Worm (Caenorhabditis elegans) whole organism, young adult: ENCODE data around the gene F28C6.5.

Experiments used
- B0019.2 ChIP-seq: fragments of 200-800 bp; sonication (Bioruptor generic); conservative IDR thresholded peaks from 2 replicates; pipeline ENCODE4 v1.3.6; 2022; ENCODE audit warnings: missing genetic modification reagents, missing genetic modification characterization, missing compliant biosample characterization
- B0261.1 ChIP-seq: sonication (generic microtip); optimal IDR thresholded peaks from 2 replicates; lab custom pipeline; 2016; ENCODE audit warnings: mild to moderate bottlenecking, missing genetic modification characterization, moderate library complexity, missing compliant biosample characterization
- C17E4.6 ChIP-seq: fragments of 200-800 bp; sonication (Bioruptor generic); IDR thresholded peaks from 2 replicates; pipeline ENCODE4 v1.3.6; 2022; ENCODE audit warnings: missing genetic modification reagents, missing genetic modification characterization, missing compliant biosample characterization
- D2030.7 ChIP-seq: fragments of 200-800 bp; sonication (Bioruptor generic); IDR thresholded peaks from 2 replicates; pipeline ENCODE4 v1.3.6; 2022; ENCODE audit warnings: missing genetic modification reagents, missing genetic modification characterization, missing compliant biosample characterization
- F22D6.2 ChIP-seq: sonication (generic microtip); optimal IDR thresholded peaks from 2 replicates; lab custom pipeline; 2016; ENCODE audit warnings: mild to moderate bottlenecking, missing genetic modification characterization, missing compliant biosample characterization
- F23B12.7 ChIP-seq: sonication (generic microtip); optimal IDR thresholded peaks from 2 replicates; lab custom pipeline; 2017; ENCODE audit warnings: missing genetic modification characterization, mild to moderate bottlenecking, missing compliant biosample characterization, antibody characterized with exemption, moderate library complexity; ENCODE audit not compliant: insufficient read depth
- F39B2.1 ChIP-seq: fragments of 200-800 bp; sonication (Bioruptor generic); IDR thresholded peaks from 2 replicates; pipeline ENCODE4 v1.3.6; 2022; ENCODE audit warnings: missing genetic modification reagents, missing genetic modification characterization, missing compliant biosample characterization
- F52B5.7 ChIP-seq: sonication (generic microtip); optimal IDR thresholded peaks from 2 replicates; lab custom pipeline; 2016; ENCODE audit warnings: mild to moderate bottlenecking, missing genetic modification characterization, missing compliant biosample characterization
- F57C9.4 ChIP-seq: sonication (generic microtip); optimal IDR thresholded peaks from 2 replicates; lab custom pipeline; 2017; ENCODE audit warnings: mild to moderate bottlenecking, missing genetic modification characterization, missing compliant biosample characterization
- K11D2.4 ChIP-seq: fragments of 200-800 bp; sonication (Bioruptor generic); IDR thresholded peaks from 2 replicates; pipeline ENCODE4 v1.3.6; 2022; ENCODE audit warnings: missing genetic modification reagents, missing genetic modification characterization, missing compliant biosample characterization
- T26A5.8 ChIP-seq: sonication (generic microtip); optimal IDR thresholded peaks from 2 replicates; lab custom pipeline; 2016; ENCODE audit warnings: missing genetic modification characterization, missing compliant biosample characterization
- akir-1 ChIP-seq: fragments of 200-800 bp; sonication (Bioruptor generic); optimal IDR thresholded peaks from 2 replicates; lab custom pipeline; 2018; ENCODE audit warnings: mild to moderate bottlenecking, missing genetic modification characterization, moderate library complexity, missing compliant biosample characterization
- ama-1 ChIP-seq, 3 experiments: fragments of 150-350 bp in 1 of 3; sonication (generic microtip) in 2 of 3; optimal IDR thresholded peaks; 2 replicates each; lab custom pipeline; 2014 to 2018; ENCODE audit warnings: missing biosample characterization in 2 of 3, missing genetic modification characterization in 2 of 3, missing genetic modification reagents in 2 of 3
- aptf-3 ChIP-seq: fragments of 200-800 bp; sonication (Bioruptor generic); IDR thresholded peaks from 2 replicates; pipeline ENCODE4 v1.3.6; 2022; ENCODE audit warnings: missing genetic modification characterization, missing compliant biosample characterization
- atf-7 ChIP-seq: sonication (generic microtip); optimal IDR thresholded peaks from 2 replicates; lab custom pipeline; 2017; ENCODE audit warnings: mild to moderate bottlenecking, missing genetic modification characterization, missing compliant biosample characterization
- attf-3 ChIP-seq: fragments of 200-800 bp; sonication (Bioruptor generic); conservative IDR thresholded peaks from 2 replicates; pipeline ENCODE4 v1.3.6; 2022; ENCODE audit warnings: missing genetic modification reagents, missing genetic modification characterization, missing compliant biosample characterization
- attf-6 ChIP-seq: fragments of 200-800 bp; sonication (Bioruptor generic); IDR thresholded peaks from 2 replicates; pipeline ENCODE4 v1.3.6; 2022; ENCODE audit warnings: missing genetic modification reagents, missing genetic modification characterization, missing compliant biosample characterization
- bed-1 ChIP-seq: fragments of 200-800 bp; sonication (Bioruptor generic); IDR thresholded peaks from 2 replicates; pipeline ENCODE4 v1.3.6; 2022; ENCODE audit warnings: missing genetic modification reagents, missing genetic modification characterization, missing compliant biosample characterization
- cebp-2 ChIP-seq: fragments of 200-800 bp; sonication (Bioruptor generic); IDR thresholded peaks from 2 replicates; pipeline ENCODE4 v1.3.6; 2022; ENCODE audit warnings: missing genetic modification characterization, missing compliant biosample characterization
- ceh-27 ChIP-seq: fragments of 200-800 bp; sonication (Bioruptor generic); optimal IDR thresholded peaks from 2 replicates; lab custom pipeline; 2018; ENCODE audit warnings: mild to moderate bottlenecking, missing genetic modification characterization, moderate library complexity, missing compliant biosample characterization
- chd-7 ChIP-seq: sonication (generic microtip); optimal IDR thresholded peaks from 2 replicates; lab custom pipeline; 2016; ENCODE audit warnings: mild to moderate bottlenecking, missing genetic modification characterization, moderate library complexity, missing compliant biosample characterization
- egrh-3 ChIP-seq: fragments of 200-800 bp; sonication (Bioruptor generic); IDR thresholded peaks from 2 replicates; pipeline ENCODE4 v1.3.6; 2022; ENCODE audit warnings: missing genetic modification reagents, missing genetic modification characterization, missing compliant biosample characterization
- ekl-4 ChIP-seq: fragments of 200-800 bp; sonication (Bioruptor generic); IDR thresholded peaks from 2 replicates; pipeline ENCODE4 v1.3.6; 2022; ENCODE audit warnings: missing genetic modification reagents, missing genetic modification characterization, missing compliant biosample characterization
- gei-17 ChIP-seq: fragments of 200-800 bp; sonication (Bioruptor generic); optimal IDR thresholded peaks from 2 replicates; lab custom pipeline; 2018; ENCODE audit warnings: mild to moderate bottlenecking, missing genetic modification characterization, missing compliant biosample characterization
- hmg-1.2 ChIP-seq: fragments of 200-800 bp; sonication (Bioruptor generic); IDR thresholded peaks from 2 replicates; pipeline ENCODE4 v1.3.6; 2022; ENCODE audit warnings: missing genetic modification reagents, missing genetic modification characterization, missing compliant biosample characterization
- hrde-1 ChIP-seq: sonication (generic microtip); optimal IDR thresholded peaks from 2 replicates; lab custom pipeline; 2016; ENCODE audit warnings: missing genetic modification characterization, mild to moderate bottlenecking, missing compliant biosample characterization, moderate library complexity, missing genotype, missing genetic modification reagents, borderline replicate concordance
- hsf-1 ChIP-seq: fragments of 200-800 bp; sonication (Bioruptor generic); IDR thresholded peaks from 2 replicates; pipeline ENCODE4 v1.3.6; 2022; ENCODE audit warnings: missing genetic modification reagents, missing genetic modification characterization, missing compliant biosample characterization
- lag-1 ChIP-seq: fragments of 200-800 bp; sonication (Bioruptor generic); IDR thresholded peaks from 2 replicates; pipeline ENCODE4 v1.3.6; 2022; ENCODE audit warnings: missing genetic modification reagents, missing genetic modification characterization, missing compliant biosample characterization
- lin-26 ChIP-seq: fragments of 200-800 bp; sonication (Bioruptor generic); IDR thresholded peaks from 2 replicates; pipeline ENCODE4 v1.3.6; 2022; ENCODE audit warnings: missing genetic modification reagents, missing genetic modification characterization, missing compliant biosample characterization
- lin-54 ChIP-seq: fragments of 200-800 bp; sonication (Bioruptor generic); optimal IDR thresholded peaks from 2 replicates; lab custom pipeline; 2018; ENCODE audit warnings: mild to moderate bottlenecking, missing genetic modification characterization, missing compliant biosample characterization
- madf-3 ChIP-seq: fragments of 200-800 bp; sonication (Bioruptor generic); IDR thresholded peaks from 2 replicates; pipeline ENCODE4 v1.3.6; 2022; ENCODE audit warnings: missing genetic modification reagents, missing genetic modification characterization, missing compliant biosample characterization
- madf-8 ChIP-seq: fragments of 200-800 bp; sonication (Bioruptor generic); conservative IDR thresholded peaks from 2 replicates; pipeline ENCODE4 v1.3.6; 2022; ENCODE audit warnings: missing genetic modification reagents, missing genetic modification characterization, missing compliant biosample characterization
- mcd-1 ChIP-seq: fragments of 200-800 bp; sonication (Bioruptor generic); IDR thresholded peaks from 2 replicates; pipeline ENCODE4 v1.3.6; 2022; ENCODE audit warnings: missing genetic modification reagents, missing genetic modification characterization, missing compliant biosample characterization
- nfyb-1 ChIP-seq: fragments of 200-800 bp; sonication (Bioruptor generic); IDR thresholded peaks from 2 replicates; pipeline ENCODE4 v1.3.6; 2022; ENCODE audit warnings: missing genetic modification reagents, missing genetic modification characterization, missing compliant biosample characterization
- nhr-80 ChIP-seq: sonication (generic microtip); optimal IDR thresholded peaks from 2 replicates; lab custom pipeline; 2016; ENCODE audit warnings: missing genetic modification characterization, missing compliant biosample characterization
- rpc-1 ChIP-seq, 2 experiments: fragments of 150-350 bp in 1 of 2; sonication (generic microtip) in 1 of 2; optimal IDR thresholded peaks; 2 replicates each; lab custom pipeline; 2014 to 2018; ENCODE audit warnings: missing biosample characterization in 1 of 2, missing genetic modification characterization in 1 of 2, missing genetic modification reagents in 1 of 2, missing genotype in 1 of 2
- snpc-1.1 ChIP-seq: sonication (generic microtip); optimal IDR thresholded peaks from 2 replicates; lab custom pipeline; 2017; ENCODE audit warnings: missing genetic modification characterization, mild to moderate bottlenecking, missing compliant biosample characterization, antibody characterized with exemption, moderate library complexity, missing genotype, missing genetic modification reagents; ENCODE audit not compliant: insufficient read depth
- snpc-1.3 ChIP-seq: sonication (generic microtip); optimal IDR thresholded peaks from 2 replicates; lab custom pipeline; 2017; ENCODE audit warnings: missing genetic modification characterization, mild to moderate bottlenecking, missing compliant biosample characterization, antibody characterized with exemption, moderate library complexity, missing genotype, missing genetic modification reagents; ENCODE audit not compliant: insufficient read depth
- snpc-3.4 ChIP-seq: sonication (generic microtip); optimal IDR thresholded peaks from 2 replicates; lab custom pipeline; 2017; ENCODE audit warnings: missing genetic modification characterization, mild to moderate bottlenecking, missing compliant biosample characterization, antibody characterized with exemption, moderate library complexity, missing genotype, missing genetic modification reagents
- snpc-4 ChIP-seq, 5 experiments: fragments of 150-350 bp in 1 of 5; sonication (generic microtip) in 4 of 5; optimal IDR thresholded peaks; 2 replicates each; lab custom pipeline; 2014 to 2018; ENCODE audit warnings: missing genetic modification characterization in 5 of 5, missing biosample characterization in 3 of 5, antibody characterized with exemption in 2 of 5, mild to moderate bottlenecking in 2 of 5, missing compliant biosample characterization in 2 of 5, missing genotype in 2 of 5, moderate library complexity in 2 of 5, missing genetic modification reagents in 1 of 5
- tbp1 ChIP-seq: fragments of 200-800 bp; sonication (Bioruptor generic); optimal IDR thresholded peaks from 2 replicates; lab custom pipeline; 2018; ENCODE audit warnings: mild to moderate bottlenecking, missing genetic modification characterization, missing compliant biosample characterization
- tlf-1 ChIP-seq: fragments of 200-800 bp; sonication (Bioruptor generic); optimal IDR thresholded peaks from 2 replicates; lab custom pipeline; 2018; ENCODE audit warnings: mild to moderate bottlenecking, missing genetic modification characterization, missing compliant biosample characterization
- xnd-1 ChIP-seq: sonication (generic microtip); optimal IDR thresholded peaks from 2 replicates; lab custom pipeline; 2016; ENCODE audit warnings: missing genotype, missing genetic modification reagents, missing genetic modification characterization, missing compliant biosample characterization
- ztf-25 ChIP-seq: fragments of 200-800 bp; sonication (Bioruptor generic); IDR thresholded peaks from 2 replicates; pipeline ENCODE4 v1.3.6; 2022; ENCODE audit warnings: missing genetic modification reagents, missing genetic modification characterization, missing compliant biosample characterization

F28C6.5 gene

ce11 chrII:8603567-8604359, 4.4 kb downstream of the F28C6.5 start, which contains the start of gene suf-1:
TSS of gene suf-1 (plus strand) at chrII:8603846.
- TF ChIP-seq attf-3 (GFP tag; lab: Robert Waterston, UW) (no peak), snpc-1.3 (peak; percentile 2), lin-54 (GFP tag; lab: Kevin White, UChicago) (peak; percentile 73), T26A5.8 (no peak), hrde-1 (tag; lab: Kevin White, UChicago) (peak; percentile 92), nhr-80 (tag; lab: Kevin White, UChicago) (no peak), hsf-1 (GFP tag; lab: Robert Waterston, UW) (peak; percentile 79), attf-6 (GFP tag; lab: Robert Waterston, UW) (peak; percentile 73), K11D2.4 (GFP tag; lab: Robert Waterston, UW) (0 out of 2 replicates have a peak, but pooled peaks have one; percentile 10), madf-8 (GFP tag; lab: Robert Waterston, UW) (peak; percentile 44; the same call in 1 of the 2 replicates), snpc-3.4 (peak; percentile 80), F39B2.1 (GFP tag; lab: Robert Waterston, UW) (no peak), atf-7 (tag; lab: Kevin White, UChicago) (peak; percentile 56), D2030.7 (GFP tag; lab: Robert Waterston, UW) (peak; percentile 35; the same call in 1 of the 2 replicates), F22D6.2 (tag; lab: Kevin White, UChicago) (no peak), mcd-1 (GFP tag; lab: Robert Waterston, UW) (peak; percentile 34; the same call in 1 of the 2 replicates), lin-26 (GFP tag; lab: Robert Waterston, UW) (peak; percentile 73; the same call in 1 of the 2 replicates), nfyb-1 (peak; percentile 39; the same call in 1 of the 2 replicates), lag-1 (no peak), cebp-2 (GFP tag; lab: Robert Waterston, UW) (peak; percentile 77; the same call in 1 of the 2 replicates), akir-1 (GFP tag; lab: Kevin White, UChicago) (no peak), F23B12.7 (tag; lab: Kevin White, UChicago) (peak; percentile 61), ceh-27 (GFP tag; lab: Kevin White, UChicago) (no peak), chd-7 (tag; lab: Kevin White, UChicago) (no peak), bed-1 (GFP tag; lab: Robert Waterston, UW) (0 out of 2 replicates have a peak, but pooled peaks have one; percentile 20), B0019.2 (GFP tag; lab: Robert Waterston, UW) (no peak; the same call in 1 of the 2 replicates), ekl-4 (GFP tag; lab: Robert Waterston, UW) (peak; percentile 90), tlf-1 (GFP tag; lab: Kevin White, UChicago) (peak; percentile 79), ztf-25 (GFP tag; lab: Robert Waterston, UW) (no peak), snpc-1.1 (tag; lab: Kevin White, UChicago) (peak; percentile 64), xnd-1 (tag; lab: Kevin White, UChicago) (peak; percentile 45), egrh-3 (GFP tag; lab: Robert Waterston, UW) (no peak), F52B5.7 (tag; lab: Kevin White, UChicago) (peak; percentile 22), gei-17 (GFP tag; lab: Kevin White, UChicago) (no peak), B0261.1 (tag; lab: Kevin White, UChicago) (no peak), madf-3 (peak; percentile 88), C17E4.6 (GFP tag; lab: Robert Waterston, UW) (peak; percentile 60), tbp1 (GFP tag; lab: Kevin White, UChicago) (peak; percentile 36), snpc-4 (GFP tag; optimal IDR thresholded peaks at IDR 0.05; lab: Kevin White, UChicago) (peak; percentile 49), snpc-4 (tag; optimal IDR thresholded peaks at IDR 0.05; lab: Kevin White, UChicago) (peak in 3 of 4 experiments; percentile 29 to 81 (median 42)), hmg-1.2 (peak; percentile 49; the same call in 1 of the 2 replicates), rpc-1 (optimal IDR thresholded peaks at IDR 0.05; lab: Kevin White, UChicago) (no peak), rpc-1 (tag; optimal IDR thresholded peaks at IDR 0.05; lab: Kevin White, UChicago) (peak; percentile 3), ama-1 (optimal IDR thresholded peaks at IDR 0.05; lab: Kevin White, UChicago) (no peak), ama-1 (GFP tag; optimal IDR thresholded peaks at IDR 0.05; lab: Kevin White, UChicago) (peak in 1 of 2 experiments; percentile 51), aptf-3 (GFP tag; lab: Robert Waterston, UW) (peak; percentile 13; the same call in 1 of the 2 replicates), F57C9.4 (tag; lab: Kevin White, UChicago) (no peak)
